Fruit fly (Drosophila melanogaster) whole organism, adult: ENCODE results near the gene Tep1.

Experiments used
- CG12768 ChIP-seq: fragments of 200-800 bp; sonication (Bioruptor generic); optimal IDR thresholded peaks from 2 replicates; lab custom pipeline; 2017; ENCODE audit warnings: missing biosample characterization, missing genetic modification characterization, mild to moderate bottlenecking, moderate library complexity, missing genetic modification reagents
- CG14711 ChIP-seq: fragments of 200-800 bp; sonication (Bioruptor generic); optimal IDR thresholded peaks from 2 replicates; lab custom pipeline; 2018; ENCODE audit warnings: missing biosample characterization, mild to moderate bottlenecking, missing genetic modification characterization, moderate library complexity
- CG1620 ChIP-seq: fragments of 200-800 bp; sonication (Bioruptor generic); optimal IDR thresholded peaks from 2 replicates; lab custom pipeline; 2016; ENCODE audit warnings: missing biosample characterization, missing genetic modification characterization
- CG5204 ChIP-seq: fragments of 200-800 bp; sonication (Bioruptor generic); optimal IDR thresholded peaks from 2 replicates; lab custom pipeline; 2016; ENCODE audit warnings: missing biosample characterization, missing genetic modification characterization
- Clk ChIP-seq: fragments of 200-800 bp; sonication (Bioruptor generic); optimal IDR thresholded peaks from 2 replicates; lab custom pipeline; 2017; ENCODE audit warnings: missing biosample characterization, missing genetic modification characterization
- cnc ChIP-seq, 2 experiments: fragments of >200 bp; optimal IDR thresholded peaks; 2 replicates each; lab custom pipeline; 2017
- kay ChIP-seq: fragments of 200-800 bp; sonication (Bioruptor generic); peaks from one replicate; lab custom pipeline; 2016; ENCODE audit warnings: missing biosample characterization, missing genetic modification characterization, borderline replicate concordance
- ovo ChIP-seq: fragments of 200-800 bp; sonication (Bioruptor generic); optimal IDR thresholded peaks from 2 replicates; lab custom pipeline; 2016; ENCODE audit warnings: missing biosample characterization, missing genetic modification characterization
- tj ChIP-seq: fragments of 200-800 bp; sonication (Bioruptor generic); optimal IDR thresholded peaks from 3 replicates; lab custom pipeline; 2017; ENCODE audit warnings: missing biosample characterization, mild to moderate bottlenecking, missing genetic modification characterization, moderate library complexity

- no peak for TF ChIP-seq CG5204 (GFP tag; lab: Kevin White, UChicago)
- no peak for TF ChIP-seq CG1620 (GFP tag; lab: Kevin White, UChicago)
- TF ChIP-seq kay (GFP tag; lab: Kevin White, UChicago): no peak
- TF ChIP-seq Clk (GFP tag; lab: Kevin White, UChicago): no peak
- TF ChIP-seq tj (GFP tag; lab: Kevin White, UChicago): peak; percentile 83
- TF ChIP-seq CG14711 (tag; lab: Kevin White, UChicago): no peak
- no peak for TF ChIP-seq ovo (GFP tag; lab: Kevin White, UChicago)
- TF ChIP-seq cnc (optimal IDR thresholded peaks at IDR 0.05; lab: Kevin White, UChicago): no peak
- TF ChIP-seq CG12768: no peak
Observed at dm6 chr2L:15913674-15914037, 20.0 kb upstream of the Tep1 start.
